Worm (Caenorhabditis elegans) whole organism, young adult: Measurements from ENCODE around the gene jamp-1.

Experiments used
- ZK185.1 ChIP-seq: sonication (generic microtip); optimal IDR thresholded peaks from 2 replicates; lab custom pipeline; 2016; ENCODE audit warnings: mild to moderate bottlenecking, missing genetic modification characterization, missing compliant biosample characterization; ENCODE audit not compliant: poor library complexity, severe bottlenecking
- ccch-3 ChIP-seq: fragments of 200-800 bp; sonication (Bioruptor generic); optimal IDR thresholded peaks from 2 replicates; lab custom pipeline; 2018; ENCODE audit warnings: mild to moderate bottlenecking, missing genetic modification characterization, missing compliant biosample characterization
- ceh-79 ChIP-seq: sonication (generic microtip); optimal IDR thresholded peaks from 2 replicates; lab custom pipeline; 2017; ENCODE audit warnings: mild to moderate bottlenecking, missing genetic modification characterization, missing compliant biosample characterization
- egrh-3 ChIP-seq: fragments of 200-800 bp; sonication (Bioruptor generic); IDR thresholded peaks from 2 replicates; pipeline ENCODE4 v1.3.6; 2022; ENCODE audit warnings: missing genetic modification reagents, missing genetic modification characterization, missing compliant biosample characterization
- hlh-12 ChIP-seq: sonication (generic microtip); optimal IDR thresholded peaks from 2 replicates; lab custom pipeline; 2016; ENCODE audit warnings: missing genetic modification characterization, missing compliant biosample characterization
- mxl-1 ChIP-seq: sonication (generic microtip); optimal IDR thresholded peaks from 2 replicates; lab custom pipeline; 2016; ENCODE audit warnings: missing genetic modification characterization, missing compliant biosample characterization
- snpc-1.3 ChIP-seq: sonication (generic microtip); optimal IDR thresholded peaks from 2 replicates; lab custom pipeline; 2017; ENCODE audit warnings: missing genetic modification characterization, mild to moderate bottlenecking, missing compliant biosample characterization, antibody characterized with exemption, moderate library complexity, missing genotype, missing genetic modification reagents; ENCODE audit not compliant: insufficient read depth
- xnd-1 ChIP-seq: sonication (generic microtip); optimal IDR thresholded peaks from 2 replicates; lab custom pipeline; 2016; ENCODE audit warnings: missing genotype, missing genetic modification reagents, missing genetic modification characterization, missing compliant biosample characterization

DNA sequence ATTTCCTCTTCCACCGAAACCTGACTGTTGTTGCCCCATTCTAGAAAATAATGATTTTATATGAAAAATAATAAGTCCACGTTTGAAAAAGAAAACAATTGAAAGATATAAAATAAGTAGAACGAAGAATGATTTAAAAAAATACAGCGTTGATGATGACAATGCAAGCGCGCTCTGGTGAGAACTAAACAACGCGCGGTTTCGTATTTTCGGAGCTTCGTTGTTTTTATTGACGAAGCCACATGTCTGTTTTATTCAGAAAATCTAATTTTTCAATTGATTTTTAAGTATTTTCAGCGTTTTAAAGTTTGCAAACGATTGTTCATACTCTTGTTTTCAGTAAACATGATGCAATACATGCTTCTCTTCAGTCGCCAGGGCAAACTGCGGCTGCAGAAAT is 33.4 kb downstream of the jamp-1 start, which contains the start of the genes rpt-2 and aps-1:
- TF ChIP-seq xnd-1 (tag; lab: Kevin White, UChicago) = no peak
- TF ChIP-seq snpc-1.3 = peak; percentile 2
- no peak for TF ChIP-seq egrh-3
- TF ChIP-seq mxl-1 (tag; lab: Kevin White, UChicago) = no peak
- no peak for TF ChIP-seq hlh-12 (tag; lab: Kevin White, UChicago)
- TF ChIP-seq ccch-3 (GFP tag; lab: Kevin White, UChicago) = no peak
- TF ChIP-seq ZK185.1 (tag; lab: Kevin White, UChicago) = peak; percentile 38
- no peak for TF ChIP-seq ceh-79 (tag; lab: Kevin White, UChicago)
